Fruit fly (Drosophila melanogaster) whole organism: ENCODE measurements around the gene CG9512.

ENCODE experiments used
- EcR ChIP-seq, 2 experiments: fragments of >200 bp; optimal IDR thresholded peaks; 2 replicates each; lab custom pipeline; 2017; ENCODE audit warnings: missing biosample characterization in 2 of 2, missing genetic modification characterization in 2 of 2, missing genetic modification reagents in 2 of 2
- psq ChIP-seq: fragments of >200 bp; optimal IDR thresholded peaks from 2 replicates; lab custom pipeline; 2017
- usp ChIP-seq: fragments of >200 bp; optimal IDR thresholded peaks from 2 replicates; lab custom pipeline; 2017; ENCODE audit warnings: missing biosample characterization, missing genetic modification characterization, mixed read lengths

DNA sequence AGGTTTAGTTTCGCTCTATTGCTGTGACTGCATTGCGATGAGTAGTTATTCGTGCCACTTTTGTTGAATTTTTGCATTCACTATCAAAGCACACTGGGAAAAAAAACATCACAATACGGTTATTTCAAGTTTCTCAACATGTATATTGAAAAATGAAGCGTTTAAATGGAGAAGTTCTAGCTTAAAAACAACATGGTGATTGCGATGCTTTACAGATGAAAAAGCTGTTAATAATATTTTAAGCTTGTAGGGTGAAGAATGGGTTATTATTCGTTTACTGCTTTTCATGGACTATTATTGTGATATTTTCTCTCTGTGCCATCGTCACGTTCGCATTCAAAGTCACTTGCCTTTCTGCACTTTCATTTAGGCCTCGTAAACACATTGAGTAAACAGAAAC is 9.0 kb downstream of the CG9512 start:
- TF ChIP-seq psq (lab: Kevin White, UChicago) = no peak
- TF ChIP-seq EcR (GFP tag; optimal IDR thresholded peaks at IDR 0.05; lab: Kevin White, UChicago) = no peak
- TF ChIP-seq usp (GFP tag; lab: Kevin White, UChicago) = no peak
